Fruit fly (Drosophila melanogaster) whole organism, embryonic: ENCODE measurements around the gene CG12811.

ENCODE experiments used
- Bteb2 ChIP-seq: fragments of 200-800 bp; sonication (Bioruptor generic); optimal IDR thresholded peaks from 2 replicates; lab custom pipeline; 2016; ENCODE audit warnings: missing biosample characterization, missing genetic modification characterization
- CG11093 ChIP-seq: fragments of 200-800 bp; sonication (Bioruptor generic); IDR thresholded peaks from 3 replicates; pipeline ENCODE4 v1.3.6; 2022; ENCODE audit warnings: missing biosample characterization, missing genetic modification characterization
- CG13296 ChIP-seq: fragments of 200-800 bp; sonication (Bioruptor generic); optimal IDR thresholded peaks from 3 replicates; lab custom pipeline; 2018; ENCODE audit warnings: missing biosample characterization, mild to moderate bottlenecking, missing genetic modification characterization
- CG13424 ChIP-seq: fragments of 200-800 bp; sonication (Bioruptor generic); optimal IDR thresholded peaks from 2 replicates; lab custom pipeline; 2019; ENCODE audit warnings: missing biosample characterization, mild to moderate bottlenecking, missing genetic modification characterization, moderate library complexity
- CG14965 ChIP-seq: fragments of 200-800 bp; sonication (Bioruptor generic); optimal IDR thresholded peaks from 2 replicates; lab custom pipeline; 2016; ENCODE audit warnings: missing biosample characterization, missing genetic modification characterization, borderline replicate concordance
- CG1603 ChIP-seq: fragments of 200-800 bp; sonication (Bioruptor generic); optimal IDR thresholded peaks from 2 replicates; lab custom pipeline; 2019; ENCODE audit warnings: missing biosample characterization, mild to moderate bottlenecking, missing genetic modification characterization, moderate library complexity
- CG32767 ChIP-seq: fragments of 200-800 bp; sonication (Bioruptor generic); IDR thresholded peaks from 2 replicates; pipeline ENCODE4 v1.3.6; 2022; ENCODE audit warnings: missing biosample characterization, missing genetic modification characterization
- CG4424 ChIP-seq: fragments of 200-800 bp; sonication (Bioruptor generic); optimal IDR thresholded peaks from 3 replicates; lab custom pipeline; 2016; ENCODE audit warnings: missing biosample characterization, missing genetic modification characterization
- CG5245 ChIP-seq: fragments of 200-800 bp; sonication (Bioruptor generic); optimal IDR thresholded peaks from 3 replicates; lab custom pipeline; 2016; ENCODE audit warnings: missing biosample characterization, missing genetic modification characterization
- CG7372 ChIP-seq: fragments of 200-800 bp; sonication (Bioruptor generic); IDR thresholded peaks from 2 replicates; pipeline ENCODE4 v1.3.6; 2022; ENCODE audit warnings: missing biosample characterization, missing genetic modification characterization
- CG8388 ChIP-seq: fragments of 200-800 bp; sonication (Bioruptor generic); optimal IDR thresholded peaks from 2 replicates; lab custom pipeline; 2019; ENCODE audit warnings: missing biosample characterization, mild to moderate bottlenecking, missing genetic modification characterization, moderate library complexity
- CG8944 ChIP-seq: fragments of 200-800 bp; sonication (Bioruptor generic); optimal IDR thresholded peaks from 3 replicates; lab custom pipeline; 2016; ENCODE audit warnings: missing biosample characterization, missing genetic modification characterization
- CoRest ChIP-seq: fragments of 200-800 bp; sonication (Bioruptor generic); optimal IDR thresholded peaks from 3 replicates; lab custom pipeline; 2018; ENCODE audit warnings: missing biosample characterization, mild to moderate bottlenecking, missing genetic modification characterization, moderate library complexity
- ERR ChIP-seq: fragments of 200-800 bp; sonication (Bioruptor generic); optimal IDR thresholded peaks from 2 replicates; lab custom pipeline; 2016; ENCODE audit warnings: missing biosample characterization, missing genetic modification characterization
- Ets65A ChIP-seq: fragments of 200-800 bp; sonication (Bioruptor generic); peaks from one replicate; lab custom pipeline; 2016; ENCODE audit warnings: missing biosample characterization, missing genetic modification characterization
- Gug ChIP-seq: fragments of 200-800 bp; sonication (Bioruptor generic); IDR thresholded peaks from 4 replicates; pipeline ENCODE4 v1.3.6; 2022; ENCODE audit warnings: missing biosample characterization, missing genetic modification characterization
- HLH3B ChIP-seq: fragments of 200-800 bp; sonication (Bioruptor generic); IDR thresholded peaks from 2 replicates; pipeline ENCODE4 v1.3.6; 2022; ENCODE audit warnings: missing biosample characterization, missing genetic modification characterization
- Med ChIP-seq: fragments of 200-800 bp; sonication (Bioruptor generic); peaks from one replicate; lab custom pipeline; 2016; ENCODE audit warnings: missing biosample characterization, missing genetic modification characterization, mild to moderate bottlenecking, inconsistent platforms, moderate library complexity
- Mes4 ChIP-seq: fragments of 200-800 bp; sonication (Bioruptor generic); optimal IDR thresholded peaks from 2 replicates; lab custom pipeline; 2016; ENCODE audit warnings: missing biosample characterization, missing genetic modification characterization
- Sox102F ChIP-seq: fragments of 200-800 bp; sonication (Bioruptor generic); optimal IDR thresholded peaks from 2 replicates; lab custom pipeline; 2018; ENCODE audit warnings: missing biosample characterization, mild to moderate bottlenecking, missing genetic modification characterization, moderate library complexity
- Spps ChIP-seq: fragments of 200-800 bp; sonication (Bioruptor generic); optimal IDR thresholded peaks from 2 replicates; lab custom pipeline; 2018; ENCODE audit warnings: missing biosample characterization, mild to moderate bottlenecking, missing genetic modification characterization
- Trl ChIP-seq, 3 experiments: fragments of >200 bp in 2 of 3; fragments of 200-800 bp in 1 of 3; sonication (Bioruptor generic) in 1 of 3; optimal IDR thresholded peaks; 2 replicates in 1 of 3; 3 replicates in 2 of 3; lab custom pipeline; 2016 to 2017; ENCODE audit warnings: missing biosample characterization in 1 of 3, missing genetic modification characterization in 1 of 3
- bsh ChIP-seq, 2 experiments: fragments of 200-800 bp; sonication (Bioruptor generic); optimal IDR thresholded peaks; 2 replicates each; lab custom pipeline; 2017 to 2018; ENCODE audit warnings: mild to moderate bottlenecking in 2 of 2, missing biosample characterization in 2 of 2, missing genetic modification characterization in 2 of 2, moderate library complexity in 1 of 2
- cg ChIP-seq: fragments of 200-800 bp; sonication (Bioruptor generic); optimal IDR thresholded peaks from 3 replicates; lab custom pipeline; 2019; ENCODE audit warnings: missing biosample characterization, mild to moderate bottlenecking, missing genetic modification characterization, moderate library complexity
- chinmo ChIP-seq: fragments of 200-800 bp; sonication (Bioruptor generic); IDR thresholded peaks from 4 replicates; pipeline ENCODE4 v1.3.6; 2022; ENCODE audit warnings: missing biosample characterization, missing genetic modification characterization; ENCODE audit not compliant: partially characterized antibody
- da ChIP-seq: fragments of 200-800 bp; sonication (Bioruptor generic); optimal IDR thresholded peaks from 2 replicates; lab custom pipeline; 2016; ENCODE audit warnings: missing biosample characterization, missing genetic modification characterization
- dm ChIP-seq: fragments of 200-800 bp; sonication (Bioruptor generic); optimal IDR thresholded peaks from 3 replicates; lab custom pipeline; 2016; ENCODE audit warnings: missing biosample characterization, missing genetic modification characterization
- ftz-f1 ChIP-seq: fragments of 200-800 bp; sonication (Bioruptor generic); optimal IDR thresholded peaks from 2 replicates; lab custom pipeline; 2016; ENCODE audit warnings: missing biosample characterization, missing genetic modification characterization
- gce ChIP-seq: fragments of 200-800 bp; sonication (Bioruptor generic); IDR thresholded peaks from 3 replicates; pipeline ENCODE4 v1.3.6; 2022; ENCODE audit warnings: missing biosample characterization, missing genetic modification characterization
- gcm2 ChIP-seq: fragments of 200-800 bp; sonication (Bioruptor generic); optimal IDR thresholded peaks from 2 replicates; lab custom pipeline; 2016; ENCODE audit warnings: missing biosample characterization, missing genetic modification characterization
- gem ChIP-seq: fragments of 200-800 bp; sonication (Bioruptor generic); optimal IDR thresholded peaks from 2 replicates; lab custom pipeline; 2019; ENCODE audit warnings: missing biosample characterization, mild to moderate bottlenecking, missing genetic modification characterization, moderate library complexity
- lmd ChIP-seq: fragments of 200-800 bp; sonication (Bioruptor generic); IDR thresholded peaks from 2 replicates; pipeline ENCODE4 v1.3.6; 2022; ENCODE audit warnings: missing biosample characterization, missing genetic modification characterization
- nerfin-2 ChIP-seq: fragments of 200-800 bp; sonication (Bioruptor generic); IDR thresholded peaks from 2 replicates; pipeline ENCODE4 v1.3.6; 2022; ENCODE audit warnings: missing biosample characterization, missing genetic modification characterization; ENCODE audit not compliant: partially characterized antibody
- nmo ChIP-seq: fragments of 200-800 bp; sonication (Bioruptor generic); optimal IDR thresholded peaks from 2 replicates; lab custom pipeline; 2018; ENCODE audit warnings: missing biosample characterization, mild to moderate bottlenecking, missing genetic modification characterization, moderate library complexity
- pfk ChIP-seq: fragments of 200-800 bp; sonication (Bioruptor generic); optimal IDR thresholded peaks from 2 replicates; lab custom pipeline; 2018; ENCODE audit warnings: missing biosample characterization, mild to moderate bottlenecking, missing genetic modification characterization, moderate library complexity
- phol ChIP-seq: fragments of 200-800 bp; sonication (Bioruptor generic); optimal IDR thresholded peaks from 3 replicates; lab custom pipeline; 2018; ENCODE audit warnings: missing biosample characterization, mild to moderate bottlenecking, missing genetic modification characterization, moderate library complexity
- pita ChIP-seq: fragments of 200-800 bp; sonication (Bioruptor generic); optimal IDR thresholded peaks from 2 replicates; lab custom pipeline; 2017; ENCODE audit warnings: missing biosample characterization, mild to moderate bottlenecking, missing genetic modification characterization
- row ChIP-seq: fragments of 200-800 bp; sonication (Bioruptor generic); IDR thresholded peaks from 3 replicates; pipeline ENCODE4 v1.3.6; 2022; ENCODE audit warnings: missing biosample characterization, missing genetic modification characterization
- scrt ChIP-seq: fragments of 200-800 bp; sonication (Bioruptor generic); optimal IDR thresholded peaks from 2 replicates; lab custom pipeline; 2018; ENCODE audit warnings: missing biosample characterization, mild to moderate bottlenecking, missing genetic modification characterization, moderate library complexity
- sens ChIP-seq: fragments of 200-800 bp; sonication (Bioruptor generic); peaks from one replicate; lab custom pipeline; 2016; ENCODE audit warnings: missing biosample characterization, missing genetic modification characterization
- sisA ChIP-seq: fragments of 200-800 bp; sonication (Bioruptor generic); IDR thresholded peaks from 2 replicates; pipeline ENCODE4 v1.3.6; 2022; ENCODE audit warnings: missing biosample characterization, missing genetic modification characterization
- stwl ChIP-seq: fragments of 200-800 bp; sonication (Bioruptor generic); optimal IDR thresholded peaks from 3 replicates; lab custom pipeline; 2018; ENCODE audit warnings: missing biosample characterization, mild to moderate bottlenecking, missing genetic modification characterization, moderate library complexity
- trem ChIP-seq: fragments of 200-800 bp; optimal IDR thresholded peaks from 3 replicates; lab custom pipeline; 2019; ENCODE audit warnings: missing biosample characterization, mild to moderate bottlenecking, missing genetic modification characterization, moderate library complexity
- ttk ChIP-seq: fragments of 200-800 bp; sonication (Bioruptor generic); IDR thresholded peaks from 2 replicates; pipeline ENCODE4 v2.1.2; 2022; ENCODE audit warnings: missing biosample characterization, missing genetic modification characterization
- unpg ChIP-seq: fragments of 200-800 bp; sonication (Bioruptor generic); optimal IDR thresholded peaks from 3 replicates; lab custom pipeline; 2018; ENCODE audit warnings: missing biosample characterization, mild to moderate bottlenecking, missing genetic modification characterization, moderate library complexity
- zfh2 ChIP-seq: fragments of 200-800 bp; sonication (Bioruptor generic); optimal IDR thresholded peaks from 2 replicates; lab custom pipeline; 2016; ENCODE audit warnings: missing biosample characterization, missing genetic modification characterization

Gene CG12811

dm6 chr3R:10082549-10083075 is 34.0 kb upstream of the CG12811 start (continued):
- TF ChIP-seq Spps (tag; lab: Kevin White, UChicago) = no peak
- no peak for TF ChIP-seq stwl (tag; lab: Kevin White, UChicago)
- no peak for TF ChIP-seq nerfin-2 (GFP tag; lab: Robert Waterston, UW)
- no peak for TF ChIP-seq Gug (GFP tag; lab: Robert Waterston, UW)
- TF ChIP-seq CG14965 (GFP tag; lab: Kevin White, UChicago) = no peak
- TF ChIP-seq Sox102F = peak; percentile 15
- TF ChIP-seq CG13424 (tag; lab: Kevin White, UChicago) = no peak
- peak; percentile 5 for TF ChIP-seq gem (tag; lab: Kevin White, UChicago)
- no peak for TF ChIP-seq CG4424 (GFP tag; lab: Kevin White, UChicago)
- TF ChIP-seq bsh (GFP tag; optimal IDR thresholded peaks at IDR 0.05; lab: Kevin White, UChicago) = peak; percentile 21 to 83
- TF ChIP-seq phol (tag; lab: Kevin White, UChicago) = peak; percentile 2
- TF ChIP-seq CG7372 (GFP tag; lab: Robert Waterston, UW) = no peak
- no peak for TF ChIP-seq nmo (GFP tag; lab: Kevin White, UChicago)
- TF ChIP-seq lmd (GFP tag; lab: Robert Waterston, UW) = peak; percentile 10; the same call in 1 of the 2 replicates
- TF ChIP-seq CoRest = no peak
- TF ChIP-seq, all 482 proteins: peak for 22

- peak; percentile 75 for TF ChIP-seq Ets65A (GFP tag; lab: Kevin White, UChicago)
- TF ChIP-seq cg (GFP tag; lab: Kevin White, UChicago) = peak; percentile 36
- TF ChIP-seq row (GFP tag; lab: Robert Waterston, UW) = peak; percentile 39; the same call in 1 of the 3 replicates
- no peak for TF ChIP-seq gcm2
- TF ChIP-seq CG1603 (tag; lab: Kevin White, UChicago) = peak; percentile 4
- peak; percentile 42; the same call in 1 of the 2 replicates for TF ChIP-seq sisA (GFP tag; lab: Robert Waterston, UW)
- TF ChIP-seq CG13296 (GFP tag; lab: Kevin White, UChicago) = no peak
- TF ChIP-seq CG8388 (GFP tag; lab: Kevin White, UChicago) = peak; percentile 90
- TF ChIP-seq sens = peak; percentile 75
- TF ChIP-seq HLH3B (GFP tag; lab: Robert Waterston, UW) = 0 out of 2 replicates have a peak, but pooled peaks have one; percentile 16
- TF ChIP-seq Med = peak; percentile 67
Observed at dm6 chr3R:10081469-10082111, 33.0 kb upstream of the CG12811 start.

dm6 chr3R:10080699-10081098 is 32.1 kb upstream of the CG12811 start:
- TF ChIP-seq chinmo (GFP tag; lab: Robert Waterston, UW) (peak; percentile 69; the same call in 1 of the 4 replicates), CG11093 (GFP tag; lab: Robert Waterston, UW) (no peak), CG5245 (GFP tag; lab: Kevin White, UChicago) (no peak), pita (GFP tag; lab: Kevin White, UChicago) (no peak), pfk (peak; percentile 86), ERR (peak; percentile 55), Mes4 (no peak), trem (tag; lab: Kevin White, UChicago) (no peak), da (no peak), unpg (GFP tag; lab: Kevin White, UChicago) (no peak), row (GFP tag; lab: Robert Waterston, UW) (0 out of 3 replicates have a peak, but pooled peaks have one; percentile 5), CG32767 (GFP tag; lab: Robert Waterston, UW) (0 out of 2 replicates have a peak, but pooled peaks have one; percentile 33), ttk (GFP tag; lab: Robert Waterston, UW) (0 out of 2 replicates have a peak, but pooled peaks have one; percentile 20), Trl (optimal IDR thresholded peaks at IDR 0.05; lab: Kevin White, UChicago) (peak; percentile 6 to 20), Trl (GFP tag; optimal IDR thresholded peaks at IDR 0.05; lab: Kevin White, UChicago) (no peak), Bteb2 (no peak), cg (GFP tag; lab: Kevin White, UChicago) (peak; percentile 55), dm (GFP tag; lab: Kevin White, UChicago) (no peak), zfh2 (GFP tag; lab: Kevin White, UChicago) (no peak), ftz-f1 (GFP tag; lab: Kevin White, UChicago) (peak; percentile 85), gce (GFP tag; lab: Robert Waterston, UW) (no peak), scrt (GFP tag; lab: Kevin White, UChicago) (peak; percentile 4), CG8944 (GFP tag; lab: Kevin White, UChicago) (no peak)
